Fruit fly (Drosophila melanogaster): ENCODE data around the gene mask.

dm6 chr3R:24188619-24189018 lies 41.7 kb upstream of the mask start, which contains the start of gene CG5515:
- no peak for TF ChIP-seq insv (optimal IDR thresholded peaks at IDR 0.05)
- no peak for TF ChIP-seq Sin3A (optimal IDR thresholded peaks at IDR 0.05)
